Worm (Caenorhabditis elegans) whole organism, early embryonic: ENCODE data around the gene fdgt-1.
A peak's percentile ranks its signal among the peaks of the same experiment; 100 is the strongest.

Experiments used
- B0310.2 ChIP-seq: sonication (generic microtip); optimal IDR thresholded peaks from 2 replicates; lab custom pipeline; 2016; ENCODE audit warnings: mild to moderate bottlenecking, missing genetic modification characterization, missing compliant biosample characterization
- F13C5.2 ChIP-seq: sonication (generic microtip); optimal IDR thresholded peaks from 2 replicates; lab custom pipeline; 2017; ENCODE audit warnings: mild to moderate bottlenecking, missing genetic modification characterization, inconsistent platforms, missing compliant biosample characterization
- aly-1 ChIP-seq: sonication (generic microtip); optimal IDR thresholded peaks from 2 replicates; lab custom pipeline; 2016; ENCODE audit warnings: missing genetic modification characterization, missing compliant biosample characterization
- ama-1 ChIP-seq: fragments of 150-350 bp; optimal IDR thresholded peaks from 2 replicates; lab custom pipeline; 2014
- ceh-13 ChIP-seq: fragments of 200-800 bp; sonication (Bioruptor generic); optimal IDR thresholded peaks from 2 replicates; lab custom pipeline; 2018; ENCODE audit warnings: mild to moderate bottlenecking, missing genetic modification characterization, missing compliant biosample characterization
- ceh-36 ChIP-seq: sonication (generic microtip); optimal IDR thresholded peaks from 2 replicates; lab custom pipeline; 2016; ENCODE audit warnings: missing genetic modification characterization, inconsistent platforms, missing compliant biosample characterization
- ets-7 ChIP-seq: sonication (generic microtip); optimal IDR thresholded peaks from 2 replicates; lab custom pipeline; 2016; ENCODE audit warnings: missing genotype, missing genetic modification characterization, missing compliant biosample characterization
- flt-1 ChIP-seq: fragments of 200-800 bp; sonication (Bioruptor generic); IDR thresholded peaks from 2 replicates; pipeline ENCODE4 v1.3.6; 2022; ENCODE audit warnings: missing genetic modification characterization, missing compliant biosample characterization
- hmbx-1 ChIP-seq: sonication (generic microtip); optimal IDR thresholded peaks from 2 replicates; lab custom pipeline; 2016; ENCODE audit warnings: mild to moderate bottlenecking, missing genetic modification characterization, missing compliant biosample characterization
- hmg-4 ChIP-seq: fragments of 200-800 bp; sonication (Bioruptor generic); optimal IDR thresholded peaks from 2 replicates; lab custom pipeline; 2018; ENCODE audit warnings: mild to moderate bottlenecking, missing genetic modification characterization, missing compliant biosample characterization
- hnd-1 ChIP-seq: sonication (generic microtip); optimal IDR thresholded peaks from 2 replicates; lab custom pipeline; 2016; ENCODE audit warnings: missing genetic modification characterization, missing compliant biosample characterization
- pes-1 ChIP-seq: fragments of 200-800 bp; sonication (Bioruptor generic); IDR thresholded peaks from 2 replicates; pipeline ENCODE4 v1.3.6; 2022; ENCODE audit warnings: missing genetic modification reagents, missing genetic modification characterization, missing compliant biosample characterization
- scrt-1 ChIP-seq: fragments of 200-800 bp; sonication (Bioruptor generic); IDR thresholded peaks from 2 replicates; pipeline ENCODE4 v1.3.6; 2022; ENCODE audit warnings: missing genetic modification characterization, missing compliant biosample characterization
- sea-1 ChIP-seq: fragments of 200-800 bp; sonication (Bioruptor generic); conservative IDR thresholded peaks from 2 replicates; pipeline ENCODE4 v1.3.6; 2022; ENCODE audit warnings: missing genetic modification characterization, missing compliant biosample characterization
- tbx-11 ChIP-seq: fragments of 200-800 bp; sonication (Bioruptor generic); IDR thresholded peaks from 2 replicates; pipeline ENCODE4 v1.3.6; 2022; ENCODE audit warnings: missing genetic modification characterization, missing compliant biosample characterization
- tbx-37 ChIP-seq: fragments of 200-800 bp; sonication (Bioruptor generic); conservative IDR thresholded peaks from 2 replicates; pipeline ENCODE4 v1.3.6; 2022; ENCODE audit warnings: missing genetic modification reagents, missing genetic modification characterization, missing compliant biosample characterization
- tra-4 ChIP-seq: sonication (generic microtip); optimal IDR thresholded peaks from 2 replicates; lab custom pipeline; 2017; ENCODE audit warnings: missing genetic modification characterization, missing compliant biosample characterization

Gene fdgt-1

DNA sequence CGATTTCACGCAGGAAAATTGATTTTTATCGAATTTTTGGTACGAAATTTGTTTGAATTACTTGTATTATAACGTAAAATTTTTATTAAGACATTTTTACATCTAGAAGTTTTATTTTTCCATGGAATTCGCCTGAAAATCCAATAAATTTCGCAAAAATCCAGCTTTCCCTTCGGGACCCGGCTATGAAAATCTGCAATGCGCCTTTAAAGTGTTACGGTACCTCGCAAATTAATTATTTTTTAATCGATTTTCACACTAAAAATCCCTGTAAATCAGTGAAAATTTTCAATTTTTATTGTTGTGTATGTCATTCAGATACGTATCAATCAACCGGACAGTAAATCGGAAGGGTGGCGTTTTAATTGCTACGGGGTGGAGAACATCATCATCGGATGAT lies 3.4 kb upstream of the fdgt-1 start:
- TF ChIP-seq tbx-37 (GFP tag; lab: Robert Waterston, UW) = no peak
- TF ChIP-seq scrt-1 (GFP tag; lab: Robert Waterston, UW) = no peak
- no peak for TF ChIP-seq ceh-36 (tag; lab: Kevin White, UChicago)
- no peak for TF ChIP-seq sea-1 (GFP tag; lab: Robert Waterston, UW)
- no peak for TF ChIP-seq hmg-4 (GFP tag; lab: Kevin White, UChicago)
- TF ChIP-seq tra-4 = no peak
- TF ChIP-seq ceh-13 (GFP tag; lab: Kevin White, UChicago) = no peak
- TF ChIP-seq F13C5.2 (tag; lab: Kevin White, UChicago) = no peak
- no peak for TF ChIP-seq hmbx-1 (tag; lab: Kevin White, UChicago)
- TF ChIP-seq flt-1 = no peak
- TF ChIP-seq tbx-11 (GFP tag; lab: Robert Waterston, UW) = no peak
- TF ChIP-seq B0310.2 = no peak
- TF ChIP-seq aly-1 (tag; lab: Kevin White, UChicago) = no peak
- TF ChIP-seq pes-1 = no peak
- TF ChIP-seq hnd-1 (tag; lab: Kevin White, UChicago) = no peak
- no peak for TF ChIP-seq ama-1 (lab: Kevin White, UChicago)
- TF ChIP-seq ets-7 = no peak

DNA sequence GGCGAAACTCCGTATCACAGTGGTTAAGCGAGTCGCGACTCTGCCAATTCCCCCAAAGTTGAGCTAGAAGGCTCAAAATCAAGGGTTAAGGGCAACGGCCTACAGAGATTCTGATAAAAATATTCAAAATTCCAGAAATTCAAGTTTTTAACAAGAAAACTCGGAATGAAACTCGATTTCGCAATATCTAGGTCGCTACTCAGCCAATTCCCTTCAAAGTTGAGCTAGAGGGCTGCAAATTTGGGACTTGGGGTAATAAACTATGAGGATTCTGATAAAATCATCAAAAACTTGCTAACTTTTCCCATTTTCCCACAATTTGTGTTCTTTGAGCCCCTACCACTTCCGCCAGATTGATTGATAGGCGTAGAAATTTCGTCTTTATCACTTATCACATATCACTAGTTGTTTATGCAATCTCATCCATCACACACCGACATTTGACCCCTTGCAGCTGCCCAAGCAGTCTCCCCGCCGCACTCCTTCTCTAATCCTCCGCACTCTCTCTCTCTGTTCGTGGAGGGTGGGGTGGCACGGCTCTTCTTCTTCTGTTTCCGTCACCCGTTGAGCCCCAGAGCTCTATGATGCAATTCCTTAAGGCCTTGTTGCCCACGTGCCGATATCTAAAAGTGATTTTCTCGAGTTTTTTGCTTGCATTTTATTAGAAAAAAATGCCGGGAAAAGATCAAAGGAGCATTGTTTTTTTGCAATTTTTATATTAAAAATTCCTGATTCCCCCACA lies 2.6 kb upstream of the fdgt-1 start:
- TF ChIP-seq scrt-1 (GFP tag; lab: Robert Waterston, UW) (no peak), sea-1 (GFP tag; lab: Robert Waterston, UW) (0 out of 2 replicates have a peak, but pooled peaks have one; percentile 21), hmg-4 (GFP tag; lab: Kevin White, UChicago) (peak; percentile 49)

DNA sequence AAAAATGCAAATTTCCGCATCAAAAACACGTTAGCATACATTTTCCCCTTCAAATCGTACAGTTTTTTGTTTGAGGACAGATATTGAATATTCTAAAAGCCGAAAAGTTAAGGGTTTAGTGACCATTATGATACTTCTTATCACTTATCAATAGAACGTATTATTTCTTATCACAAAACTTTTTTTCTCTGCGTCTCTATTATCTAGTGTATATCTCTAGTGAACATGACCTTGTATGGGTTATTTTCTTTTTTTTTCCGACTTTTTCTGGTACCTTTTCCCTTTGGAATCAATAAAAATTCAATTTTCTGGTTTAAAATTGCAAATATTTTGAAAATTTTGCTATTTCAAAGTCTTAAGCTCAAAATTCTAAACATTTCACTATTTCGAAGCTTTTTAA lies 703 bp upstream of the fdgt-1 start:
- TF ChIP-seq aly-1 (tag; lab: Kevin White, UChicago) (no peak), ets-7 (no peak), pes-1 (no peak), F13C5.2 (tag; lab: Kevin White, UChicago) (no peak), tbx-37 (GFP tag; lab: Robert Waterston, UW) (no peak), B0310.2 (no peak), ceh-13 (GFP tag; lab: Kevin White, UChicago) (no peak)

DNA sequence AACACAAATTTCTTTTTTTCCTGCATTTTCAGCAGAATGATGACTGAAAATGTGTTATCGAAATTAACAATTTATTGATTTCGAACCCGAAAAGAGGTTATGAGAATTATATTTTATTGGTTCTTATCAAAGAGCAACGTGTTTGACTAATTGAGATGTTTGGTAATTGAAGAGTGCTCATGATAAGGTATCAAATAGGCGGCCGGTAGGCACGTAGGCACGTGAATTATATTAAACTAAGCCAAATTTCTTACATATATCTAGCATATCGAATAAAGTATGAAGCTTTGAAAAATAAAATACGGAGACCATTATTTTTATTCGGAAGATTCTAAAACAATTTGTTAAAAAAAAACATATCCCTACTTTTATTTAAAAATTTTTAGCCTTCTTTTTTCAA lies 13.0 kb downstream of the fdgt-1 start, which contains the start of gene math-45:
TSS of gene math-45 (minus strand) at position 101 of the 400 bp plus-strand sequence.
- TF ChIP-seq hnd-1 (tag; lab: Kevin White, UChicago) = no peak
- TF ChIP-seq pes-1 = no peak
- no peak for TF ChIP-seq flt-1
- TF ChIP-seq sea-1 (GFP tag; lab: Robert Waterston, UW) = no peak
- TF ChIP-seq ama-1 (lab: Kevin White, UChicago) = no peak

ce11 chrII:1518914-1519313 lies 14.5 kb downstream of the fdgt-1 start, which contains the start of gene Y51H7BR.8:
TSS of gene Y51H7BR.8 (plus strand) at chrII:1519214.
- TF ChIP-seq aly-1 (tag; lab: Kevin White, UChicago) = no peak
- no peak for TF ChIP-seq sea-1 (GFP tag; lab: Robert Waterston, UW)
- TF ChIP-seq scrt-1 (GFP tag; lab: Robert Waterston, UW) = no peak
- no peak for TF ChIP-seq ceh-36 (tag; lab: Kevin White, UChicago)
- no peak for TF ChIP-seq tra-4
- no peak for TF ChIP-seq tbx-11 (GFP tag; lab: Robert Waterston, UW)
- no peak for TF ChIP-seq B0310.2
- no peak for TF ChIP-seq ets-7
- no peak for TF ChIP-seq hnd-1 (tag; lab: Kevin White, UChicago)
- no peak for TF ChIP-seq pes-1
- no peak for TF ChIP-seq hmbx-1 (tag; lab: Kevin White, UChicago)
- TF ChIP-seq ama-1 (lab: Kevin White, UChicago) = no peak
- TF ChIP-seq hmg-4 (GFP tag; lab: Kevin White, UChicago) = no peak
- no peak for TF ChIP-seq ceh-13 (GFP tag; lab: Kevin White, UChicago)
- TF ChIP-seq F13C5.2 (tag; lab: Kevin White, UChicago) = no peak
- TF ChIP-seq tbx-37 (GFP tag; lab: Robert Waterston, UW) = no peak
- TF ChIP-seq flt-1 = no peak

- 0 out of 2 replicates have a peak, but pooled peaks have one; percentile 21 for TF ChIP-seq flt-1
- TF ChIP-seq pes-1 = 0 out of 2 replicates have a peak, but pooled peaks have one; percentile 47
- TF ChIP-seq hnd-1 (tag; lab: Kevin White, UChicago) = no peak
- TF ChIP-seq scrt-1 (GFP tag; lab: Robert Waterston, UW) = 0 out of 2 replicates have a peak, but pooled peaks have one; percentile 24
Measured at ce11 chrII:1519867-1520266, 15.5 kb downstream of the fdgt-1 start.

- TF ChIP-seq aly-1 (tag; lab: Kevin White, UChicago) (no peak), flt-1 (no peak), ama-1 (lab: Kevin White, UChicago) (no peak), pes-1 (no peak)
Measured at ce11 chrII:1521956-1522355, 17.6 kb downstream of the fdgt-1 start.

DNA sequence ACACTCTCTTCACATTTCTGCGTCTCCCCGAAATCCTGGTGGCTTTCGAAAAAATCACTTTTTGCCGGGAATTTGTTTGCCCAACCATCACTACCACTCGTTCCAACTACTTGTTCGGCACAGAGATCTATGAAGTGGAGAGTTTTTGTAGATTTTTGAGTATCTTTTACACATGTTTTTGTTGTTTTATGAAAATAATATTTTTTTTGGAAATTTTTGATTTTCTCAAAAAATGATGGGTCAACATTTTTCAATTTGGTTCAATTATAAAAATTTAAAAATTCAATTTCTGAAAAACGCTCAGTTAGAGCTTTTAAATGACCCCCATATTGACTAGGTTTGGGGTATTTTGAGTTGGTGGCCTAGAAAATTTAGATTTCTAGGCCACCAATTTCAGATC lies 21.1 kb downstream of the fdgt-1 start, which contains the start of gene Y51H7BR.7:
TSS of gene Y51H7BR.7 (minus strand) at position 101 of the 400 bp plus-strand sequence.
- TF ChIP-seq flt-1 (no peak), aly-1 (tag; lab: Kevin White, UChicago) (no peak), scrt-1 (GFP tag; lab: Robert Waterston, UW) (no peak), hnd-1 (tag; lab: Kevin White, UChicago) (no peak), hmbx-1 (tag; lab: Kevin White, UChicago) (no peak), tra-4 (no peak), sea-1 (GFP tag; lab: Robert Waterston, UW) (no peak), ceh-13 (GFP tag; lab: Kevin White, UChicago) (no peak)
